Worm (Caenorhabditis elegans) whole organism, midembryonic: Measurements from ENCODE around the gene dao-2.

ENCODE experiments used
- T22C8.4 ChIP-seq: fragments of 200-800 bp; sonication (Bioruptor generic); IDR thresholded peaks from 2 replicates; pipeline ENCODE4 v1.3.6; 2022; ENCODE audit warnings: missing genetic modification characterization, missing compliant biosample characterization
- cog-1 ChIP-seq: sonication (generic microtip); optimal IDR thresholded peaks from 2 replicates; lab custom pipeline; 2016; ENCODE audit warnings: missing genetic modification characterization, missing compliant biosample characterization
- flt-1 ChIP-seq: fragments of 200-800 bp; sonication (Bioruptor generic); IDR thresholded peaks from 2 replicates; pipeline ENCODE4 v1.3.6; 2022; ENCODE audit warnings: missing genetic modification characterization, missing compliant biosample characterization
- klf-2 ChIP-seq: fragments of 200-800 bp; sonication (Bioruptor generic); conservative IDR thresholded peaks from 2 replicates; pipeline ENCODE4 v1.3.6; 2022; ENCODE audit warnings: missing genetic modification reagents, missing genetic modification characterization, missing compliant biosample characterization
- med-1 ChIP-seq: sonication (generic microtip); optimal IDR thresholded peaks from 2 replicates; lab custom pipeline; 2017; ENCODE audit warnings: missing genetic modification characterization, mild to moderate bottlenecking, missing compliant biosample characterization, antibody characterized with exemption, missing genetic modification reagents; ENCODE audit not compliant: insufficient read depth
- ref-1 ChIP-seq: fragments of 200-800 bp; sonication (Bioruptor generic); conservative IDR thresholded peaks from 2 replicates; pipeline ENCODE4 v1.3.6; 2022; ENCODE audit warnings: missing genetic modification reagents, missing genetic modification characterization, missing compliant biosample characterization
- tab-1 ChIP-seq: fragments of 200-800 bp; sonication (Bioruptor generic); IDR thresholded peaks from 2 replicates; pipeline ENCODE4 v1.3.6; 2022; ENCODE audit warnings: missing genetic modification characterization, missing compliant biosample characterization
- ztf-23 ChIP-seq: fragments of 200-800 bp; sonication (Bioruptor generic); IDR thresholded peaks from 2 replicates; pipeline ENCODE4 v1.3.6; 2022; ENCODE audit warnings: missing genetic modification reagents, missing genetic modification characterization, missing compliant biosample characterization
- ztf-29 ChIP-seq: fragments of 200-800 bp; sonication (Bioruptor generic); IDR thresholded peaks from 2 replicates; pipeline ENCODE4 v1.3.6; 2022; ENCODE audit warnings: missing genetic modification reagents, missing genetic modification characterization, missing compliant biosample characterization

The dao-2 gene

DNA sequence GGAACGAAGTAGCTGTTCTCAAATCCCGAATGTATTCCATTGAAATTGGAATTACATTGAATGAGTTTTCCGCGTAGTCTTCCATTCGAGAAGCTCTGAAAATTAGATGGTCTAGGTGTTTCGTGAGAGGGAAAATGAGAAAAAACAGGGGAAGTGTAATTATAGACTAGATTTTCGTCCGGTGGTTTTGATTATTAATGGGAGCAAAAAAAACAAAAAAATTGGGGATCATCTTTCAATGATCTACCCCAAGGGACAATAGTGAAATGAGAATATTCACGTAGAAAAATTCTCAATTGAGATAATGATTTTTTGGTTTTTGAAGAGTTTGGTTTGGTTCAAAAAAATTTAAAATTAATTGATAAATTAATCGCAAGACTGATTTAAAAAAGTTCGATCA lies 30.9 kb upstream of the dao-2 start, which contains the start of gene sra-32:
Gene sra-32, minus strand, starts transcription at position 101 of the 400 bp plus-strand sequence.
- TF ChIP-seq med-1 (GFP tag; lab: Kevin White, UChicago) (no peak), ztf-23 (GFP tag; lab: Robert Waterston, UW) (no peak), flt-1 (no peak), klf-2 (GFP tag; lab: Robert Waterston, UW) (no peak), T22C8.4 (GFP tag; lab: Robert Waterston, UW) (no peak), ztf-29 (GFP tag; lab: Robert Waterston, UW) (no peak), tab-1 (GFP tag; lab: Robert Waterston, UW) (no peak), ref-1 (no peak), cog-1 (tag; lab: Kevin White, UChicago) (no peak)

ce11 chrII:4537141-4537540 lies 25.6 kb upstream of the dao-2 start, which contains the start of gene sra-33:
TSS of gene sra-33 (minus strand) at chrII:4537241.
- TF ChIP-seq ref-1 (no peak), ztf-29 (GFP tag; lab: Robert Waterston, UW) (no peak), med-1 (GFP tag; lab: Kevin White, UChicago) (no peak), flt-1 (no peak), ztf-23 (GFP tag; lab: Robert Waterston, UW) (no peak), klf-2 (GFP tag; lab: Robert Waterston, UW) (no peak)

DNA sequence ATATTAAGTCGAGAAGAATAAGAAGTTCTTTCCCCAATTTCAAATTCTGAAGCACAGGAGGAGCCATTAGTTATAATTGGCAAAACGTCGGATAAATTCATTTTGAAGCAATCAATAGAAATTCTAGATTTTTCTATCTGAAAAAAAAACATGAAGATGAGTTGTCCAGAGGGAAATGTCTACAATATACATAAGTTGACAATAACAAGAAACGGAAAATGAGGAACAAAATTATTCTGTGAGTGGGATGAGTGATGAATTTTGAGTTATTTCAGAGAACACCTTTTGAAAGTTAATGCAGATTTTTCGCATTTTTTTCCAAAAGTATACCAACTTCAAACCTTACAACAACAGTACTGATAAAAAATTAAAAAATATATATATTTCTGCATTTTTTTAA lies 22.1 kb upstream of the dao-2 start, which contains the start of gene sra-36:
Gene sra-36, minus strand, starts transcription at position 101 of the 400 bp plus-strand sequence.
- no peak for TF ChIP-seq ref-1
- no peak for TF ChIP-seq cog-1 (tag; lab: Kevin White, UChicago)
- TF ChIP-seq med-1 (GFP tag; lab: Kevin White, UChicago), result no peak
- no peak for TF ChIP-seq T22C8.4 (GFP tag; lab: Robert Waterston, UW)
- TF ChIP-seq tab-1 (GFP tag; lab: Robert Waterston, UW), result no peak
- TF ChIP-seq ztf-29 (GFP tag; lab: Robert Waterston, UW), result no peak
- no peak for TF ChIP-seq klf-2 (GFP tag; lab: Robert Waterston, UW)
- TF ChIP-seq ztf-23 (GFP tag; lab: Robert Waterston, UW), result no peak
- TF ChIP-seq flt-1, result no peak

DNA sequence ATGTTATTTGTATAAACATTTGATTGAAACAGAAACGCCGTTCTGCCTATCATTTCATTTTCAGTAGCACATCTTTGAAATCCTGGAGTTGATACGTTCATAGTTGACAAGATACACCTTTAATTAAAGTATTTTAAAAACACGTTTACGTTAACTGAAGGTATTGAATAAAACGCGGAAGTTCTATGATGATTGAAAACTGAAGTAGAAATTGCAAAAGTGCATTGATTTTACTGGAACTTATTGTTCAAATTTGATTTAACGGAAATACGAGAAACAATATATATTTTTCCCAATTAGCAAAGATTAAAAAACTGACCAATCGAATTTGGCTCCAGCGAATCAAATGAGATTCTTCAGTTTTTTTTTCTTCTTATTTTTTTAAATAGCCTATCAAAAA lies 19.2 kb upstream of the dao-2 start, which contains the start of gene sra-34:
Gene sra-34, minus strand, starts transcription at position 101 of the 400 bp plus-strand sequence.
- TF ChIP-seq ztf-29 (GFP tag; lab: Robert Waterston, UW) (no peak), flt-1 (no peak), ref-1 (no peak), klf-2 (GFP tag; lab: Robert Waterston, UW) (no peak), ztf-23 (GFP tag; lab: Robert Waterston, UW) (no peak), cog-1 (tag; lab: Kevin White, UChicago) (no peak), med-1 (GFP tag; lab: Kevin White, UChicago) (no peak), T22C8.4 (GFP tag; lab: Robert Waterston, UW) (no peak)

DNA sequence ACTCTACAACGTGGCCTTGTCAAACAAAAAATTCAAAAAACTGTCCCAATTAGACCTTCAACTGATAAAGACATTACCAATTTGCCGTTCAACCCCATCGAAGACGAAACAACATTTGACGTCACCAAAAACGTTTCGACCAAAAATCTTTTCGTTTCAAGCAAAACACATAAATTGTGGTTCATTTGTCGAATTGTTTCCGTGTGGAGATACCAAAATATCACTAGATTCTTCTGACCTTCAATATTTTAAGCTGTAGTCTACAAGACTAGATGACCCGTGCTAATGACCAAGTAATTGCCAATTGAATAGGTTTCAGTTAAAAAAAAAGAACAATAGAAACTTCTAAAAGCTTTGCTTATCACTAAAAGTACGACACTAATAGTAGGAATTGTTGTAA lies 14.3 kb upstream of the dao-2 start:
- TF ChIP-seq ztf-23 (GFP tag; lab: Robert Waterston, UW), result no peak
- TF ChIP-seq cog-1 (tag; lab: Kevin White, UChicago), result no peak
- TF ChIP-seq ztf-29 (GFP tag; lab: Robert Waterston, UW), result no peak
- TF ChIP-seq med-1 (GFP tag; lab: Kevin White, UChicago), result no peak
- TF ChIP-seq ref-1, result no peak
- no peak for TF ChIP-seq tab-1 (GFP tag; lab: Robert Waterston, UW)
- no peak for TF ChIP-seq flt-1
- TF ChIP-seq klf-2 (GFP tag; lab: Robert Waterston, UW), result no peak
- TF ChIP-seq T22C8.4 (GFP tag; lab: Robert Waterston, UW), result no peak

ce11 chrII:4549983-4550572 lies 12.7 kb upstream of the dao-2 start:
- TF ChIP-seq cog-1 (tag; lab: Kevin White, UChicago), result no peak
- no peak for TF ChIP-seq ref-1
- TF ChIP-seq med-1 (GFP tag; lab: Kevin White, UChicago), result no peak
- TF ChIP-seq tab-1 (GFP tag; lab: Robert Waterston, UW), result no peak
- TF ChIP-seq ztf-29 (GFP tag; lab: Robert Waterston, UW), result no peak
- TF ChIP-seq T22C8.4 (GFP tag; lab: Robert Waterston, UW), result no peak
- no peak for TF ChIP-seq flt-1

- TF ChIP-seq ref-1, result no peak
- TF ChIP-seq med-1 (GFP tag; lab: Kevin White, UChicago), result no peak
- no peak for TF ChIP-seq T22C8.4 (GFP tag; lab: Robert Waterston, UW)
- TF ChIP-seq klf-2 (GFP tag; lab: Robert Waterston, UW), result no peak
- TF ChIP-seq cog-1 (tag; lab: Kevin White, UChicago), result no peak
- TF ChIP-seq ztf-29 (GFP tag; lab: Robert Waterston, UW), result no peak
- no peak for TF ChIP-seq ztf-23 (GFP tag; lab: Robert Waterston, UW)
- no peak for TF ChIP-seq tab-1 (GFP tag; lab: Robert Waterston, UW)
Observed at ce11 chrII:4550783-4551182, 12.0 kb upstream of the dao-2 start, which contains the start of gene K07E1.1. TSS of gene K07E1.1 (plus strand) at chrII:4551083.

DNA sequence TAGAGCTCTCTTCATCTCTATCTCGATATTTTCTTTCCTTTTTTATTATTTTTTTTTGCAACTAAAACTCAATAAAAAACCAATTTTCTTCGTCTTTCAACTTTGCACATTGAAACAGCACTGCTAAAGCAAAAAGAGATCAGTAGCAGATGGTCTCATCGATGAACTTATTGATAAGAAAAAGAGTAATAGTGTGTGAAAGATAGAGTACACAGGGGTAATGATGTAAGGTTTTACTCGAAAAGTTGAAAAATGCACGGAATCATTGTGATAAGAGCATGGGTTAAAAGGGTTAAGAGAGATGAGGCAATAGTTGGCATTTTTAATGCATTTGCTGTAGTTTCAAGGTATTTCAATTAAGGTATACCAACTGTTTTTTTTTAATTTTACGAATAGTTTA lies 10.7 kb upstream of the dao-2 start:
- no peak for TF ChIP-seq cog-1 (tag; lab: Kevin White, UChicago)
- TF ChIP-seq klf-2 (GFP tag; lab: Robert Waterston, UW), result no peak
- no peak for TF ChIP-seq med-1 (GFP tag; lab: Kevin White, UChicago)
- no peak for TF ChIP-seq flt-1
- no peak for TF ChIP-seq T22C8.4 (GFP tag; lab: Robert Waterston, UW)
- TF ChIP-seq ztf-29 (GFP tag; lab: Robert Waterston, UW), result no peak
- no peak for TF ChIP-seq ref-1
- TF ChIP-seq ztf-23 (GFP tag; lab: Robert Waterston, UW), result no peak
- TF ChIP-seq tab-1 (GFP tag; lab: Robert Waterston, UW), result no peak

DNA sequence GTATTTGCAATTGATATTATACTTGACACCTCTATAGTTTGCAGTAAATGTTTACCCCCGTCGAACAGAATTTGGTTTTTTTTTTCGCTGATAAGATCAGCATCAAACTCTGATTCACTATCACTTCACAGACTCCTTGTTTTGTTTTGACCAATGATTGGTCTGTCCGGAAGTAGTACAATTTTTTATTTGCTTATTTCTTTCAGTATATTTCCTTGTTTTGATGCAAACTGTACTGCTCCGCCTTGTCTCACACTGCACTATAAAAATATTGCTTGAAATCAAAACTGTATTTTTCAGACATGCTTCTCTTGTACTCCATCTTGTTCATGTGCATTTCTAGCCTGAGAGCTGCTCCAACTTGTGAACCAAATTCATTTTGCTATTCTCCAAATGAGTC lies 5.3 kb upstream of the dao-2 start, which contains the start of gene M03A1.3:
Gene M03A1.3, plus strand, starts transcription at position 301 of the 400 bp plus-strand sequence.
- TF ChIP-seq ref-1 (no peak), ztf-23 (GFP tag; lab: Robert Waterston, UW) (no peak), ztf-29 (GFP tag; lab: Robert Waterston, UW) (no peak), cog-1 (tag; lab: Kevin White, UChicago) (no peak)
